Fruit fly (Drosophila melanogaster) whole organism, embryonic: ENCODE results near the gene CG2865.
A peak's percentile ranks its signal among the peaks of the same experiment; 100 is the strongest.

Experiments used
- BtbVII ChIP-seq: fragments of 200-800 bp; sonication (Bioruptor generic); optimal IDR thresholded peaks from 3 replicates; lab custom pipeline; 2017; ENCODE audit warnings: missing biosample characterization, mild to moderate bottlenecking, missing genetic modification characterization
- CG10267 ChIP-seq: fragments of 200-800 bp; sonication (Bioruptor generic); optimal IDR thresholded peaks from 2 replicates; lab custom pipeline; 2018; ENCODE audit warnings: missing biosample characterization, mild to moderate bottlenecking, missing genetic modification characterization, moderate library complexity
- CG10274 ChIP-seq: fragments of 200-800 bp; sonication (Bioruptor generic); optimal IDR thresholded peaks from 3 replicates; lab custom pipeline; 2017; ENCODE audit warnings: missing biosample characterization, mild to moderate bottlenecking, missing genetic modification characterization
- CG10462 ChIP-seq: fragments of 200-800 bp; sonication (Bioruptor generic); optimal IDR thresholded peaks from 2 replicates; lab custom pipeline; 2016; ENCODE audit warnings: missing biosample characterization, missing genetic modification characterization
- CG11696 ChIP-seq: fragments of 200-800 bp; sonication (Bioruptor generic); IDR thresholded peaks from 2 replicates; pipeline ENCODE4 v1.3.6; 2022; ENCODE audit warnings: missing biosample characterization, missing genetic modification characterization
- CG12155 ChIP-seq: fragments of 200-800 bp; sonication (Bioruptor generic); optimal IDR thresholded peaks from 3 replicates; lab custom pipeline; 2016; ENCODE audit warnings: missing biosample characterization, missing genetic modification characterization
- CG14014 ChIP-seq: fragments of 200-800 bp; sonication (Bioruptor generic); IDR thresholded peaks from 2 replicates; pipeline ENCODE4 v1.3.6; 2022; ENCODE audit warnings: missing biosample characterization, missing genetic modification characterization
- CG14441 ChIP-seq: fragments of 200-800 bp; sonication (Bioruptor generic); IDR thresholded peaks from 2 replicates; pipeline ENCODE4 v1.3.6; 2022; ENCODE audit warnings: missing biosample characterization, missing genetic modification characterization
- CG15601 ChIP-seq: fragments of 200-800 bp; sonication (Bioruptor generic); optimal IDR thresholded peaks from 3 replicates; lab custom pipeline; 2019; ENCODE audit warnings: missing biosample characterization, mild to moderate bottlenecking, missing genetic modification characterization, moderate library complexity
- CG1602 ChIP-seq: fragments of 200-800 bp; sonication (Bioruptor generic); optimal IDR thresholded peaks from 3 replicates; lab custom pipeline; 2016; ENCODE audit warnings: missing biosample characterization, missing genetic modification characterization
- CG16863 ChIP-seq: fragments of 200-800 bp; sonication (Bioruptor generic); optimal IDR thresholded peaks from 3 replicates; lab custom pipeline; 2016; ENCODE audit warnings: missing biosample characterization, missing genetic modification characterization
- CG17328 ChIP-seq: fragments of 200-800 bp; sonication (Bioruptor generic); IDR thresholded peaks from 2 replicates; pipeline ENCODE4 v1.3.6; 2022; ENCODE audit warnings: missing biosample characterization, missing genetic modification characterization
- CG17612 ChIP-seq: fragments of 200-800 bp; sonication (Bioruptor generic); IDR thresholded peaks from 2 replicates; pipeline ENCODE4 v1.3.6; 2022; ENCODE audit warnings: missing biosample characterization, missing genetic modification characterization
- CG2712 ChIP-seq: fragments of 200-800 bp; optimal IDR thresholded peaks from 3 replicates; lab custom pipeline; 2019; ENCODE audit warnings: missing biosample characterization, mild to moderate bottlenecking, missing genetic modification characterization, moderate library complexity
- CG30020 ChIP-seq: fragments of 200-800 bp; optimal IDR thresholded peaks from 2 replicates; lab custom pipeline; 2019; ENCODE audit warnings: missing biosample characterization, mild to moderate bottlenecking, missing genetic modification characterization, moderate library complexity
- CG4424 ChIP-seq: fragments of 200-800 bp; sonication (Bioruptor generic); optimal IDR thresholded peaks from 3 replicates; lab custom pipeline; 2016; ENCODE audit warnings: missing biosample characterization, missing genetic modification characterization
- CG6765 ChIP-seq: fragments of 200-800 bp; sonication (Bioruptor generic); optimal IDR thresholded peaks from 3 replicates; lab custom pipeline; 2017; ENCODE audit warnings: missing biosample characterization, mild to moderate bottlenecking, missing genetic modification characterization
- CG8290 ChIP-seq, 3 experiments: fragments of 200-800 bp; sonication (Bioruptor generic); optimal IDR thresholded peaks; 2 replicates each; lab custom pipeline; 2016 to 2019; ENCODE audit warnings: missing biosample characterization in 3 of 3, missing genetic modification characterization in 3 of 3, mild to moderate bottlenecking in 2 of 3, moderate library complexity in 1 of 3
- CG8924 ChIP-seq: fragments of 200-800 bp; optimal IDR thresholded peaks from 3 replicates; lab custom pipeline; 2019; ENCODE audit warnings: missing biosample characterization, mild to moderate bottlenecking, missing genetic modification characterization, moderate library complexity
- CG9437 ChIP-seq: fragments of 200-800 bp; sonication (Bioruptor generic); optimal IDR thresholded peaks from 2 replicates; lab custom pipeline; 2018; ENCODE audit warnings: missing biosample characterization, mild to moderate bottlenecking, missing genetic modification characterization
- CG9727 ChIP-seq: fragments of 200-800 bp; sonication (Bioruptor generic); optimal IDR thresholded peaks from 3 replicates; lab custom pipeline; 2017; ENCODE audit warnings: missing biosample characterization, mild to moderate bottlenecking, missing genetic modification characterization
- CG9817 ChIP-seq: fragments of 200-800 bp; sonication (Bioruptor generic); optimal IDR thresholded peaks from 2 replicates; lab custom pipeline; 2018; ENCODE audit warnings: missing biosample characterization, mild to moderate bottlenecking, missing genetic modification characterization, moderate library complexity
- CG9932 ChIP-seq: fragments of 200-800 bp; sonication (Bioruptor generic); IDR thresholded peaks from 2 replicates; pipeline ENCODE4 v1.3.6; 2022; ENCODE audit warnings: missing biosample characterization, missing genetic modification characterization
- CTCF ChIP-seq: fragments of 200-800 bp; sonication (Bioruptor generic); optimal IDR thresholded peaks from 2 replicates; lab custom pipeline; 2017; ENCODE audit warnings: missing biosample characterization, mild to moderate bottlenecking, missing genetic modification characterization, moderate library complexity
- Hand ChIP-seq: fragments of 200-800 bp; sonication (Bioruptor generic); optimal IDR thresholded peaks from 2 replicates; lab custom pipeline; 2017; ENCODE audit warnings: mild to moderate bottlenecking, missing biosample characterization, missing genetic modification reagents, missing genetic modification characterization
- Oli ChIP-seq: fragments of 200-800 bp; sonication (Bioruptor generic); optimal IDR thresholded peaks from 2 replicates; lab custom pipeline; 2018; ENCODE audit warnings: missing biosample characterization, mild to moderate bottlenecking, missing genetic modification characterization, moderate library complexity
- Pdp1 ChIP-seq, 2 experiments: fragments of 200-800 bp; sonication (Bioruptor generic); optimal IDR thresholded peaks; 3 replicates each; lab custom pipeline; 2016; ENCODE audit warnings: missing biosample characterization in 2 of 2, missing genetic modification characterization in 2 of 2, mild to moderate bottlenecking in 1 of 2, moderate library complexity in 1 of 2
- abd-A ChIP-seq: fragments of 200-800 bp; sonication (Bioruptor generic); optimal IDR thresholded peaks from 3 replicates; lab custom pipeline; 2019; ENCODE audit warnings: missing biosample characterization, mild to moderate bottlenecking, missing genetic modification characterization, moderate library complexity
- cad ChIP-seq: fragments of >200 bp; optimal IDR thresholded peaks from 2 replicates; lab custom pipeline; 2017; ENCODE audit warnings: missing biosample characterization, missing genetic modification characterization
- cas ChIP-seq: fragments of 200-800 bp; sonication (Bioruptor generic); IDR thresholded peaks from 2 replicates; pipeline ENCODE4 v1.3.6; 2022; ENCODE audit warnings: missing biosample characterization, missing genetic modification characterization
- chinmo ChIP-seq: fragments of 200-800 bp; sonication (Bioruptor generic); IDR thresholded peaks from 4 replicates; pipeline ENCODE4 v1.3.6; 2022; ENCODE audit warnings: missing biosample characterization, missing genetic modification characterization; ENCODE audit not compliant: partially characterized antibody
- eve ChIP-seq, 2 experiments: fragments of >200 bp; optimal IDR thresholded peaks; 2 replicates each; lab custom pipeline; 2017; ENCODE audit warnings: missing biosample characterization in 2 of 2, missing genetic modification characterization in 2 of 2
- fru ChIP-seq: fragments of >200 bp; optimal IDR thresholded peaks from 2 replicates; lab custom pipeline; 2017
- fu2 ChIP-seq: fragments of 200-800 bp; sonication (Bioruptor generic); optimal IDR thresholded peaks from 2 replicates; lab custom pipeline; 2016; ENCODE audit warnings: missing biosample characterization, missing genetic modification characterization
- gfzf ChIP-seq: fragments of 200-800 bp; sonication (Bioruptor generic); optimal IDR thresholded peaks from 2 replicates; lab custom pipeline; 2016; ENCODE audit warnings: missing biosample characterization, mild to moderate bottlenecking, missing genetic modification characterization, moderate library complexity
- oc ChIP-seq: fragments of 200-800 bp; sonication (Bioruptor generic); optimal IDR thresholded peaks from 2 replicates; lab custom pipeline; 2018; ENCODE audit warnings: missing biosample characterization, mild to moderate bottlenecking, missing genetic modification characterization, moderate library complexity
- pnt ChIP-seq: fragments of 200-800 bp; sonication (Bioruptor generic); optimal IDR thresholded peaks from 3 replicates; lab custom pipeline; 2016; ENCODE audit warnings: missing biosample characterization, missing genetic modification characterization
- psq ChIP-seq: fragments of 200-800 bp; sonication (Bioruptor generic); optimal IDR thresholded peaks from 2 replicates; lab custom pipeline; 2017; ENCODE audit warnings: missing biosample characterization, missing genetic modification characterization
- pum ChIP-seq: fragments of 200-800 bp; sonication (Bioruptor generic); optimal IDR thresholded peaks from 2 replicates; lab custom pipeline; 2016; ENCODE audit warnings: missing biosample characterization, missing genetic modification characterization
- pzg ChIP-seq: fragments of 200-800 bp; sonication (Bioruptor generic); optimal IDR thresholded peaks from 3 replicates; lab custom pipeline; 2018; ENCODE audit warnings: missing biosample characterization, mild to moderate bottlenecking, missing genetic modification characterization, moderate library complexity
- rib ChIP-seq: fragments of 200-800 bp; sonication (Bioruptor generic); IDR thresholded peaks from 2 replicates; pipeline ENCODE4 v1.3.6; 2022; ENCODE audit warnings: missing biosample characterization, missing genetic modification characterization
- row ChIP-seq: fragments of 200-800 bp; sonication (Bioruptor generic); IDR thresholded peaks from 3 replicates; pipeline ENCODE4 v1.3.6; 2022; ENCODE audit warnings: missing biosample characterization, missing genetic modification characterization
- salm ChIP-seq: fragments of 200-800 bp; sonication (Bioruptor generic); optimal IDR thresholded peaks from 2 replicates; lab custom pipeline; 2018; ENCODE audit warnings: missing biosample characterization, mild to moderate bottlenecking, missing genetic modification characterization
- sd ChIP-seq: fragments of 200-800 bp; sonication (Bioruptor generic); optimal IDR thresholded peaks from 3 replicates; lab custom pipeline; 2018; ENCODE audit warnings: missing biosample characterization, mild to moderate bottlenecking, missing genetic modification characterization, moderate library complexity
- stc ChIP-seq: fragments of 200-800 bp; sonication (Bioruptor generic); IDR thresholded peaks from 2 replicates; pipeline ENCODE4 v1.3.6; 2022; ENCODE audit warnings: missing biosample characterization, missing genetic modification characterization
- toy ChIP-seq: fragments of 200-800 bp; sonication (Bioruptor generic); IDR thresholded peaks from 2 replicates; pipeline ENCODE4 v1.3.6; 2022; ENCODE audit warnings: missing biosample characterization, missing genetic modification characterization
- vfl ChIP-seq: fragments of 200-800 bp; sonication (Bioruptor generic); optimal IDR thresholded peaks from 2 replicates; lab custom pipeline; 2016; ENCODE audit warnings: missing biosample characterization, missing genetic modification characterization
- wek ChIP-seq: fragments of 200-800 bp; sonication (Bioruptor generic); optimal IDR thresholded peaks from 3 replicates; lab custom pipeline; 2018; ENCODE audit warnings: missing biosample characterization, mild to moderate bottlenecking, missing genetic modification characterization, moderate library complexity
- zen ChIP-seq: fragments of 200-800 bp; sonication (Bioruptor generic); optimal IDR thresholded peaks from 3 replicates; lab custom pipeline; 2018; ENCODE audit warnings: missing biosample characterization, mild to moderate bottlenecking, missing genetic modification characterization, moderate library complexity

The CG2865 gene

dm6 chrX:2296230-2297044 lies 3.2 kb upstream of the CG2865 start (continued):
- peak; percentile 80 for TF ChIP-seq abd-A (tag; lab: Kevin White, UChicago)
- TF ChIP-seq sd (tag; lab: Kevin White, UChicago), result peak; percentile 81
- peak; percentile 96 for TF ChIP-seq CG8924
- TF ChIP-seq CG15601 (tag; lab: Kevin White, UChicago), result peak; percentile 92
- TF ChIP-seq rib (GFP tag; lab: Robert Waterston, UW), result no peak
- TF ChIP-seq row (GFP tag; lab: Robert Waterston, UW), result peak; percentile 94
- peak; percentile 95 for TF ChIP-seq BtbVII (GFP tag; lab: Kevin White, UChicago)
- TF ChIP-seq CG9727, result peak; percentile 96
- peak; percentile 12 for TF ChIP-seq pzg (GFP tag; lab: Kevin White, UChicago)
- no peak for TF ChIP-seq cad (GFP tag; lab: Kevin White, UChicago)
- peak; percentile 70 for TF ChIP-seq stc (GFP tag; lab: Robert Waterston, UW)
- TF ChIP-seq CG8290 (GFP tag; optimal IDR thresholded peaks at IDR 0.05; lab: Kevin White, UChicago), result peak; percentile 89
- peak; percentile 75 to 83 for TF ChIP-seq CG8290 (tag; optimal IDR thresholded peaks at IDR 0.05; lab: Kevin White, UChicago)
- TF ChIP-seq gfzf (GFP tag; lab: Kevin White, UChicago), result no peak
- peak; percentile 94 for TF ChIP-seq CG4424 (GFP tag; lab: Kevin White, UChicago)
- no peak for TF ChIP-seq fru (lab: Kevin White, UChicago)
- peak; percentile 87 to 96 for TF ChIP-seq Pdp1 (GFP tag; optimal IDR thresholded peaks at IDR 0.05; lab: Kevin White, UChicago)
- TF ChIP-seq Hand (GFP tag; lab: Kevin White, UChicago), result peak; percentile 92
- peak; percentile 77 for TF ChIP-seq CG14441 (GFP tag; lab: Robert Waterston, UW)
- TF ChIP-seq CG10274 (GFP tag; lab: Kevin White, UChicago), result peak; percentile 88
- TF ChIP-seq CG17612 (GFP tag; lab: Robert Waterston, UW), result peak; percentile 41; the same call in 1 of the 2 replicates
- peak; percentile 83 for TF ChIP-seq vfl (GFP tag; lab: Kevin White, UChicago)
- TF ChIP-seq CG2712 (tag; lab: Kevin White, UChicago), result peak; percentile 94
- peak; percentile 92 for TF ChIP-seq CG10462 (GFP tag; lab: Kevin White, UChicago)
- peak; percentile 84 for TF ChIP-seq oc (tag; lab: Kevin White, UChicago)
- TF ChIP-seq wek (GFP tag; lab: Kevin White, UChicago), result peak; percentile 73
- peak; percentile 91 for TF ChIP-seq CG12155 (GFP tag; lab: Kevin White, UChicago)
- TF ChIP-seq CG10267, result peak; percentile 87
- TF ChIP-seq CG9817 (tag; lab: Kevin White, UChicago), result peak; percentile 82
- TF ChIP-seq Oli, result peak; percentile 97
- TF ChIP-seq chinmo, result peak; percentile 85; the same call in 3 of the 4 replicates
- TF ChIP-seq CG17328, result peak; percentile 72
- TF ChIP-seq toy (GFP tag; lab: Robert Waterston, UW), result no peak
- peak; percentile 72 for TF ChIP-seq CG14014
- TF ChIP-seq CG6765 (GFP tag; lab: Kevin White, UChicago), result peak; percentile 82
- peak; percentile 52; the same call in 1 of the 2 replicates for TF ChIP-seq cas
- TF ChIP-seq zen (tag; lab: Kevin White, UChicago), result peak; percentile 86
- peak; percentile 51 for TF ChIP-seq psq
- TF ChIP-seq fu2 (GFP tag; lab: Kevin White, UChicago), result peak; percentile 93
- peak; percentile 95 for TF ChIP-seq CG16863 (GFP tag; lab: Kevin White, UChicago)
- peak; percentile 78 for TF ChIP-seq CG30020
- TF ChIP-seq CG9437, result peak; percentile 84
- TF ChIP-seq pnt (GFP tag; lab: Kevin White, UChicago), result peak; percentile 92
- peak; percentile 94 for TF ChIP-seq pum
- peak; percentile 73 for TF ChIP-seq CG9932 (GFP tag; lab: Robert Waterston, UW)
- peak; percentile 33 to 99 for TF ChIP-seq eve (GFP tag; optimal IDR thresholded peaks at IDR 0.05; lab: Kevin White, UChicago)
- TF ChIP-seq salm, result peak; percentile 83
- TF ChIP-seq CTCF (GFP tag; lab: Kevin White, UChicago), result peak; percentile 65
- peak; percentile 51; the same call in 1 of the 2 replicates for TF ChIP-seq CG11696
- peak; percentile 91 for TF ChIP-seq CG1602
